Worm (Caenorhabditis elegans): ENCODE data around the gene Y82E9BL.18.
"Not testable (repeated sequence)": the region's sequence is repeated elsewhere in the genome, so short reads cannot be mapped to it uniquely, and the experiment has no call there.

The Y82E9BL.18 gene

DNA sequence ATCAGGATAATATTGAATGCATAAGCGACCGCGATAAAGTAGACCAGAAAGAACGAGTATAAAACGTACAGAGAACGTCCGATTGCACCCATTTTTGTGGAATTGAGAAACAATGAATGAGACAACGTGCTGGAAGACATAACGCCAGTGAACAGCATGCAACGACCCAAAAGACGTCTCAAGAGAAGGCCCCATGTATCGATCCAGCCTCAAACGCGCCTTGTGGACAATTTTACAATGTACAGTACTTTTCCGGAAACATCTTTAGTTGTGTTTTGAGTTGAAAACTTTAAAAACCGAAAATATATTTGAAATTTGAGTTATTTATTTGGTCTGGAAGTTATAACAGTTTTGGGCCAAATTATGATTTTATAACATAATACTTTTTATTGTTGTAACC is 24.2 kb downstream of the Y82E9BL.18 start, which contains the start of gene Y82E9BL.3:
Gene Y82E9BL.3, minus strand, starts transcription at position 101 of the 400 bp plus-strand sequence.
- TF ChIP-seq ceh-16 (tag; optimal IDR thresholded peaks at IDR 0.05), result no peak
- no peak for TF ChIP-seq fkh-10 (GFP tag; optimal IDR thresholded peaks at IDR 0.05)

- TF ChIP-seq nhr-77 (tag; optimal IDR thresholded peaks at IDR 0.05), result no peak
Observed at ce11 chrIII:1354523-1354922, 27.9 kb downstream of the Y82E9BL.18 start.

DNA sequence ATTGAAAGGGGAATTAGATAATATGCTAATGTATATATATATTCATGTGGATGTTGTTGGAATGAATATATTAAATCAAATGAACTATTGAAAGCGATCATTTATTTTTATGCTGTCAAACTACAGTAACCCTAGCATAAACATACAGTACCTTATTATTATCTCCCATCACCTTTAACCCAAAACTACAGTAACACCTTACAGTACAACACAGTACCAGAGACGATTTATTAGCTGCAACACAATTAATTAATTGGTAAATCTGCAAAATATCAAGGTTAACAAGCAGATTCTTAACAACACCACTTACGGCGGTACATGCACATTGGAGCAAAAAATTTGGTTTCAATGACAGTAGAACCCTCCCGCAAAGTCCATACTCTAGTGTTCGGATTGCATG is 28.7 kb downstream of the Y82E9BL.18 start, which contains the start of gene Y82E9BL.1:
Gene Y82E9BL.1, minus strand, starts transcription at position 101 of the 400 bp plus-strand sequence.
- TF ChIP-seq ZK546.5 (tag; optimal IDR thresholded peaks at IDR 0.05) (no peak), fos-1 (tag; optimal IDR thresholded peaks at IDR 0.05) (no peak), fkh-2 (tag; optimal IDR thresholded peaks at IDR 0.05) (no peak), zag-1 (tag; optimal IDR thresholded peaks at IDR 0.05) (no peak), sea-2 (GFP tag; optimal IDR thresholded peaks at IDR 0.05) (no peak), ceh-28 (tag; optimal IDR thresholded peaks at IDR 0.05) (no peak), pha-4 (tag; optimal IDR thresholded peaks at IDR 0.05) (no peak)

ce11 chrIII:1357973-1358372 is 31.4 kb downstream of the Y82E9BL.18 start, which contains the start of gene Y82E9BR.8:
Gene Y82E9BR.8, minus strand, starts transcription at chrIII:1358073.
- not testable (repeated sequence) for TF ChIP-seq pha-4 (tag; optimal IDR thresholded peaks at IDR 0.05); snpc-4 (tag; optimal IDR thresholded peaks at IDR 0.05); sea-2 (GFP tag; optimal IDR thresholded peaks at IDR 0.05)

- TF ChIP-seq ceh-9 (tag; optimal IDR thresholded peaks at IDR 0.05) (no peak), fkh-10 (GFP tag; optimal IDR thresholded peaks at IDR 0.05) (no peak), sea-2 (GFP tag; optimal IDR thresholded peaks at IDR 0.05) (no peak), zag-1 (tag; optimal IDR thresholded peaks at IDR 0.05) (no peak), fos-1 (tag; optimal IDR thresholded peaks at IDR 0.05) (no peak), lsy-12 (tag; optimal IDR thresholded peaks at IDR 0.05) (no peak), hmg-11 (tag; optimal IDR thresholded peaks at IDR 0.05) (no peak)
Observed at ce11 chrIII:1359669-1360068, 33.1 kb downstream of the Y82E9BL.18 start, which contains the start of gene Y82E9BR.9. Gene Y82E9BR.9, minus strand, starts transcription at chrIII:1359769.

DNA sequence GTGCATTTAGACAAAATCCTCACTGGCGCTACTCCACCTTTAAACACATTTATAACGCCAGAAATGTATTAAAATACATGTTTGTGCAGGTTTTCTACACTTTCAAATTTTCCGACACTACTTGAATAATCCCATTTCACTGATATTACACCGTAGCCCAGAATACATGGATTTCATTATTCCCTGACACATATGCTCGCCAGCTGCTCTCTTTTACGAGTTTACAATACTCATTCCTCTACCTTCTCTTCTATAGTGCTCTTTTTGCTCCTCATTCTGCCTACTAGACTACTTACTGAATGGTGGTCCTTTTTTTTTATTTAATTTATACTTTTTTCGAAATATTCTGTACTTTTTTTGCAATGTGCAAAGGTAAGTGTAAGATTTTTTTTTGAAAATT is 46.0 kb downstream of the Y82E9BL.18 start:
- no peak for TF ChIP-seq egl-27 (tag; optimal IDR thresholded peaks at IDR 0.05)
- TF ChIP-seq nhr-11 (tag; optimal IDR thresholded peaks at IDR 0.05), result no peak
- no peak for TF ChIP-seq nhr-237 (tag; optimal IDR thresholded peaks at IDR 0.05)
- TF ChIP-seq ceh-82 (tag; optimal IDR thresholded peaks at IDR 0.05), result no peak
- TF ChIP-seq fos-1 (tag; optimal IDR thresholded peaks at IDR 0.05), result no peak
- TF ChIP-seq pha-4 (tag; optimal IDR thresholded peaks at IDR 0.05), result no peak
- no peak for TF ChIP-seq mdl-1 (tag; optimal IDR thresholded peaks at IDR 0.05)
- TF ChIP-seq nhr-43 (tag; optimal IDR thresholded peaks at IDR 0.05; ENCODE audit: poor library complexity, severe bottlenecking), result no peak
- TF ChIP-seq ceh-16 (tag; optimal IDR thresholded peaks at IDR 0.05), result no peak
- no peak for TF ChIP-seq elt-3 (tag; optimal IDR thresholded peaks at IDR 0.05)
- TF ChIP-seq ceh-9 (tag; optimal IDR thresholded peaks at IDR 0.05), result no peak
- TF ChIP-seq hmg-11 (tag; optimal IDR thresholded peaks at IDR 0.05), result no peak
- TF ChIP-seq nfya-1 (tag; optimal IDR thresholded peaks at IDR 0.05; ENCODE audit: insufficient read depth), result no peak
- TF ChIP-seq ceh-28 (tag; optimal IDR thresholded peaks at IDR 0.05), result no peak
- TF ChIP-seq skn-1 (tag; optimal IDR thresholded peaks at IDR 0.05), result no peak
- no peak for TF ChIP-seq ama-1 (optimal IDR thresholded peaks at IDR 0.05)
- no peak for TF ChIP-seq nhr-12 (tag; optimal IDR thresholded peaks at IDR 0.05)

DNA sequence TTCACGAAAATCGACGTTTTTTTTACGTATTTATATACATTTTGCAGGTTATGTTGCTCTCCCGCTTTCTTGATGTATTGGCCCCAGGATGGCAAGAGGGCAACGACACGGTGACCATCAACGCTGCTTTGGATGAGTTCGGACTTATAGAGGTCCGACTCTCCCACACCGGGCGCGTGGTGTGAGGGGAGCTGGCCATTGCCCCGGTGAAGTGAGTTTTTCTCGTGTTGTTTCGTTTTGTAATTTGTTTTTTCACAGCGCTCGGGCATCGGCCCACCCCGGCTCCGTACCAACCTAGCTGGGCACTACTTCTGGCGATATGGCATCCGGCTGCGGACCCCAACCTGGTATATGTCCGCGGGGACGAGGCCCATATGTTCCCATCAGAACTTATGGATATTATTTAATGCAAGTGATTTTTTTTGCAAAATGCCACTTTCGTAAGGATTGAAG is 47.8 kb downstream of the Y82E9BL.18 start, which contains the start of gene Y82E9BR.20:
Gene Y82E9BR.20, plus strand, starts transcription at position 51 of the 453 bp plus-strand sequence.
- no peak for TF ChIP-seq elt-2 (tag; optimal IDR thresholded peaks at IDR 0.05)
- no peak for TF ChIP-seq ZK546.5 (tag; optimal IDR thresholded peaks at IDR 0.05)
- no peak for TF ChIP-seq lin-15B (tag; optimal IDR thresholded peaks at IDR 0.05)
- TF ChIP-seq nhr-28 (tag; optimal IDR thresholded peaks at IDR 0.05), result no peak
- TF ChIP-seq unc-39 (tag; optimal IDR thresholded peaks at IDR 0.05), result no peak
- TF ChIP-seq ztf-11 (tag; optimal IDR thresholded peaks at IDR 0.05), result no peak
- no peak for TF ChIP-seq jun-1 (tag; optimal IDR thresholded peaks at IDR 0.05)
- no peak for TF ChIP-seq eor-1 (tag; optimal IDR thresholded peaks at IDR 0.05)
- no peak for TF ChIP-seq pha-4 (tag; optimal IDR thresholded peaks at IDR 0.05)
- no peak for TF ChIP-seq daf-12 (tag; optimal IDR thresholded peaks at IDR 0.05)
- no peak for TF ChIP-seq fos-1 (tag; optimal IDR thresholded peaks at IDR 0.05)
- no peak for TF ChIP-seq nfya-1 (tag; optimal IDR thresholded peaks at IDR 0.05; ENCODE audit: insufficient read depth)
- no peak for TF ChIP-seq ceh-16 (tag; optimal IDR thresholded peaks at IDR 0.05)
